Fruit fly (Drosophila melanogaster) whole organism, embryonic: ENCODE results near the gene CG31821.
A peak's percentile ranks its signal among the peaks of the same experiment; 100 is the strongest.

Experiments used
- Ada2b ChIP-seq: fragments of 200-800 bp; sonication (Bioruptor generic); IDR thresholded peaks from 2 replicates; pipeline ENCODE4 v1.3.6; 2022; ENCODE audit warnings: missing biosample characterization, missing genetic modification characterization
- Antp ChIP-seq: fragments of 200-800 bp; sonication (Bioruptor generic); optimal IDR thresholded peaks from 3 replicates; lab custom pipeline; 2016; ENCODE audit warnings: missing biosample characterization, missing genetic modification characterization
- Atf6 ChIP-seq: fragments of 200-800 bp; sonication (Bioruptor generic); IDR thresholded peaks from 2 replicates; pipeline ENCODE4 v1.3.6; 2022; ENCODE audit warnings: missing biosample characterization, missing genetic modification characterization
- CG10147 ChIP-seq: fragments of 200-800 bp; sonication (Bioruptor generic); optimal IDR thresholded peaks from 2 replicates; lab custom pipeline; 2019; ENCODE audit warnings: missing biosample characterization, mild to moderate bottlenecking, missing genetic modification characterization, moderate library complexity
- CG1024 ChIP-seq: fragments of 200-800 bp; sonication (Bioruptor generic); IDR thresholded peaks from 2 replicates; pipeline ENCODE4 v1.3.6; 2022; ENCODE audit warnings: missing biosample characterization, missing genetic modification characterization
- CG10321 ChIP-seq: fragments of 200-800 bp; sonication (Bioruptor generic); IDR thresholded peaks from 2 replicates; pipeline ENCODE4 v1.3.6; 2022; ENCODE audit warnings: missing biosample characterization, missing genetic modification characterization
- CG11085 ChIP-seq: fragments of 200-800 bp; sonication (Bioruptor generic); IDR thresholded peaks from 2 replicates; pipeline ENCODE4 v1.3.6; 2022; ENCODE audit warnings: missing biosample characterization, missing genetic modification characterization
- CG11456 ChIP-seq: fragments of 200-800 bp; sonication (Bioruptor generic); IDR thresholded peaks from 3 replicates; pipeline ENCODE4 v1.3.6; 2022; ENCODE audit warnings: missing biosample characterization, missing genetic modification characterization
- CG11696 ChIP-seq: fragments of 200-800 bp; sonication (Bioruptor generic); IDR thresholded peaks from 2 replicates; pipeline ENCODE4 v1.3.6; 2022; ENCODE audit warnings: missing biosample characterization, missing genetic modification characterization
- CG12071 ChIP-seq: fragments of 200-800 bp; sonication (Bioruptor generic); optimal IDR thresholded peaks from 3 replicates; lab custom pipeline; 2018; ENCODE audit warnings: missing biosample characterization, mild to moderate bottlenecking, missing genetic modification characterization
- CG12299 ChIP-seq: fragments of 200-800 bp; sonication (Bioruptor generic); optimal IDR thresholded peaks from 2 replicates; lab custom pipeline; 2018; ENCODE audit warnings: missing biosample characterization, mild to moderate bottlenecking, missing genetic modification characterization
- CG12769 ChIP-seq: fragments of 200-800 bp; sonication (Bioruptor generic); optimal IDR thresholded peaks from 2 replicates; lab custom pipeline; 2019; ENCODE audit warnings: missing biosample characterization, mild to moderate bottlenecking, missing genetic modification characterization, moderate library complexity
- CG14050 ChIP-seq: fragments of 200-800 bp; sonication (Bioruptor generic); IDR thresholded peaks from 3 replicates; pipeline ENCODE4 v1.3.6; 2022; ENCODE audit warnings: missing biosample characterization, missing genetic modification characterization
- CG14441 ChIP-seq: fragments of 200-800 bp; sonication (Bioruptor generic); IDR thresholded peaks from 2 replicates; pipeline ENCODE4 v1.3.6; 2022; ENCODE audit warnings: missing biosample characterization, missing genetic modification characterization
- CG1603 ChIP-seq: fragments of 200-800 bp; sonication (Bioruptor generic); optimal IDR thresholded peaks from 2 replicates; lab custom pipeline; 2019; ENCODE audit warnings: missing biosample characterization, mild to moderate bottlenecking, missing genetic modification characterization, moderate library complexity
- CG17802 ChIP-seq: fragments of 200-800 bp; sonication (Bioruptor generic); optimal IDR thresholded peaks from 2 replicates; lab custom pipeline; 2018; ENCODE audit warnings: missing biosample characterization, mild to moderate bottlenecking, missing genetic modification characterization, moderate library complexity
- CG1792 ChIP-seq: fragments of 200-800 bp; sonication (Bioruptor generic); optimal IDR thresholded peaks from 2 replicates; lab custom pipeline; 2016; ENCODE audit warnings: missing biosample characterization, missing genetic modification characterization
- CG2199 ChIP-seq: fragments of 200-800 bp; sonication (Bioruptor generic); IDR thresholded peaks from 3 replicates; pipeline ENCODE4 v1.3.6; 2022; ENCODE audit warnings: missing biosample characterization, missing genetic modification characterization
- CG6791 ChIP-seq: fragments of 200-800 bp; sonication (Bioruptor generic); IDR thresholded peaks from 3 replicates; pipeline ENCODE4 v1.3.6; 2022; ENCODE audit warnings: missing biosample characterization, missing genetic modification characterization; ENCODE audit not compliant: partially characterized antibody
- CG7357 ChIP-seq: fragments of 200-800 bp; sonication (Bioruptor generic); IDR thresholded peaks from 3 replicates; pipeline ENCODE4 v1.3.6; 2022; ENCODE audit warnings: missing biosample characterization, missing genetic modification characterization
- CG8290 ChIP-seq, 3 experiments: fragments of 200-800 bp; sonication (Bioruptor generic); optimal IDR thresholded peaks; 2 replicates each; lab custom pipeline; 2016 to 2019; ENCODE audit warnings: missing biosample characterization in 3 of 3, missing genetic modification characterization in 3 of 3, mild to moderate bottlenecking in 2 of 3, moderate library complexity in 1 of 3
- CG8765 ChIP-seq: fragments of 200-800 bp; sonication (Bioruptor generic); IDR thresholded peaks from 2 replicates; pipeline ENCODE4 v1.3.6; 2022; ENCODE audit warnings: missing biosample characterization, missing genetic modification characterization
- Camta ChIP-seq: fragments of 200-800 bp; sonication (Bioruptor generic); optimal IDR thresholded peaks from 2 replicates; lab custom pipeline; 2016; ENCODE audit warnings: missing biosample characterization, missing genetic modification characterization
- Drgx ChIP-seq: fragments of 200-800 bp; sonication (Bioruptor generic); IDR thresholded peaks from 2 replicates; pipeline ENCODE4 v1.3.6; 2022; ENCODE audit warnings: missing biosample characterization, missing genetic modification characterization
- Gug ChIP-seq: fragments of 200-800 bp; sonication (Bioruptor generic); IDR thresholded peaks from 4 replicates; pipeline ENCODE4 v1.3.6; 2022; ENCODE audit warnings: missing biosample characterization, missing genetic modification characterization
- H2.0 ChIP-seq: fragments of 200-800 bp; sonication (Bioruptor generic); IDR thresholded peaks from 2 replicates; pipeline ENCODE4 v1.3.6; 2022; ENCODE audit warnings: missing biosample characterization, missing genetic modification characterization
- HLH3B ChIP-seq: fragments of 200-800 bp; sonication (Bioruptor generic); IDR thresholded peaks from 2 replicates; pipeline ENCODE4 v1.3.6; 2022; ENCODE audit warnings: missing biosample characterization, missing genetic modification characterization
- HLH4C ChIP-seq: fragments of 200-800 bp; sonication (Bioruptor generic); IDR thresholded peaks from 3 replicates; pipeline ENCODE4 v1.3.6; 2022; ENCODE audit warnings: missing biosample characterization, missing genetic modification characterization; ENCODE audit not compliant: partially characterized antibody
- Hey ChIP-seq: fragments of 200-800 bp; sonication (Bioruptor generic); optimal IDR thresholded peaks from 3 replicates; lab custom pipeline; 2018; ENCODE audit warnings: missing biosample characterization, mild to moderate bottlenecking, missing genetic modification characterization
- Med ChIP-seq: fragments of 200-800 bp; sonication (Bioruptor generic); peaks from one replicate; lab custom pipeline; 2016; ENCODE audit warnings: missing biosample characterization, missing genetic modification characterization, mild to moderate bottlenecking, inconsistent platforms, moderate library complexity
- Poxn ChIP-seq: fragments of 200-800 bp; sonication (Bioruptor generic); IDR thresholded peaks from 2 replicates; pipeline ENCODE4 v1.3.6; 2022; ENCODE audit warnings: missing biosample characterization, missing genetic modification characterization
- Rfx ChIP-seq: fragments of 200-800 bp; sonication (Bioruptor generic); IDR thresholded peaks from 2 replicates; pipeline ENCODE4 v1.3.6; 2022; ENCODE audit warnings: missing biosample characterization, missing genetic modification characterization
- chinmo ChIP-seq: fragments of 200-800 bp; sonication (Bioruptor generic); IDR thresholded peaks from 4 replicates; pipeline ENCODE4 v1.3.6; 2022; ENCODE audit warnings: missing biosample characterization, missing genetic modification characterization; ENCODE audit not compliant: partially characterized antibody
- chm ChIP-seq: fragments of 200-800 bp; sonication (Bioruptor generic); IDR thresholded peaks from 2 replicates; pipeline ENCODE4 v1.3.6; 2022; ENCODE audit warnings: missing biosample characterization, missing genetic modification characterization
- ci ChIP-seq: fragments of 200-800 bp; sonication (Bioruptor generic); IDR thresholded peaks from 3 replicates; pipeline ENCODE4 v1.3.6; 2022; ENCODE audit warnings: missing biosample characterization, missing genetic modification characterization
- ewg ChIP-seq: fragments of 200-800 bp; sonication (Bioruptor generic); optimal IDR thresholded peaks from 3 replicates; lab custom pipeline; 2017; ENCODE audit warnings: mild to moderate bottlenecking, missing biosample characterization, missing genetic modification reagents, missing genetic modification characterization
- exex ChIP-seq: fragments of 200-800 bp; sonication (Bioruptor generic); optimal IDR thresholded peaks from 4 replicates; lab custom pipeline; 2018; ENCODE audit warnings: missing biosample characterization, mild to moderate bottlenecking, missing genetic modification characterization, moderate library complexity
- jigr1 ChIP-seq: fragments of 200-800 bp; sonication (Bioruptor generic); IDR thresholded peaks from 3 replicates; pipeline ENCODE4 v1.3.6; 2022; ENCODE audit warnings: missing biosample characterization, missing genetic modification characterization
- jumu ChIP-seq: fragments of 200-800 bp; sonication (Bioruptor generic); optimal IDR thresholded peaks from 3 replicates; lab custom pipeline; 2016; ENCODE audit warnings: missing biosample characterization, missing genetic modification characterization
- mirr ChIP-seq: fragments of 200-800 bp; sonication (Bioruptor generic); optimal IDR thresholded peaks from 3 replicates; lab custom pipeline; 2018; ENCODE audit warnings: missing biosample characterization, mild to moderate bottlenecking, missing genetic modification characterization
- oc ChIP-seq: fragments of 200-800 bp; sonication (Bioruptor generic); optimal IDR thresholded peaks from 2 replicates; lab custom pipeline; 2018; ENCODE audit warnings: missing biosample characterization, mild to moderate bottlenecking, missing genetic modification characterization, moderate library complexity
- prd ChIP-seq, 3 experiments: fragments of >200 bp in 2 of 3; fragments of 200-800 bp in 1 of 3; sonication (Bioruptor generic) in 1 of 3; optimal IDR thresholded peaks in 2 of 3; IDR thresholded peaks in 1 of 3; 2 replicates in 2 of 3; 3 replicates in 1 of 3; pipeline versions ENCODE4 v1.3.6 to Lab custom; 2017 to 2022; ENCODE audit warnings: missing biosample characterization in 1 of 3, missing genetic modification characterization in 1 of 3
- pros ChIP-seq: fragments of 200-800 bp; sonication (Bioruptor generic); optimal IDR thresholded peaks from 3 replicates; lab custom pipeline; 2019; ENCODE audit warnings: missing biosample characterization, mild to moderate bottlenecking, missing genetic modification characterization, moderate library complexity
- row ChIP-seq: fragments of 200-800 bp; sonication (Bioruptor generic); IDR thresholded peaks from 3 replicates; pipeline ENCODE4 v1.3.6; 2022; ENCODE audit warnings: missing biosample characterization, missing genetic modification characterization
- sisA ChIP-seq: fragments of 200-800 bp; sonication (Bioruptor generic); IDR thresholded peaks from 2 replicates; pipeline ENCODE4 v1.3.6; 2022; ENCODE audit warnings: missing biosample characterization, missing genetic modification characterization
- sr ChIP-seq: fragments of 200-800 bp; sonication (Bioruptor generic); IDR thresholded peaks from 3 replicates; pipeline ENCODE4 v1.3.6; 2022; ENCODE audit warnings: missing biosample characterization, missing genetic modification characterization
- stc ChIP-seq: fragments of 200-800 bp; sonication (Bioruptor generic); IDR thresholded peaks from 2 replicates; pipeline ENCODE4 v1.3.6; 2022; ENCODE audit warnings: missing biosample characterization, missing genetic modification characterization
- wek ChIP-seq: fragments of 200-800 bp; sonication (Bioruptor generic); optimal IDR thresholded peaks from 3 replicates; lab custom pipeline; 2018; ENCODE audit warnings: missing biosample characterization, mild to moderate bottlenecking, missing genetic modification characterization, moderate library complexity

Gene CG31821

dm6 chr2L:15908086-15908485 lies 5.9 kb upstream of the CG31821 start:
- 0 out of 2 replicates have a peak, but pooled peaks have one; percentile 12 for TF ChIP-seq sisA (GFP tag; lab: Robert Waterston, UW)
- TF ChIP-seq Hey (tag; lab: Kevin White, UChicago), result peak; percentile 14
- no peak for TF ChIP-seq jumu (GFP tag; lab: Kevin White, UChicago)
- peak; percentile 23 for TF ChIP-seq CG12071 (GFP tag; lab: Kevin White, UChicago)
- TF ChIP-seq CG14441 (GFP tag; lab: Robert Waterston, UW), result peak; percentile 49; the same call in 1 of the 2 replicates
- TF ChIP-seq mirr, result peak; percentile 57
- TF ChIP-seq CG8765, result 0 out of 2 replicates have a peak, but pooled peaks have one; percentile 13
- 0 out of 2 replicates have a peak, but pooled peaks have one; percentile 3 for TF ChIP-seq CG1024 (GFP tag; lab: Robert Waterston, UW)
- TF ChIP-seq CG12299 (tag; lab: Kevin White, UChicago), result no peak
- peak; percentile 17; the same call in 1 of the 3 replicates for TF ChIP-seq CG14050 (GFP tag; lab: Robert Waterston, UW)
- 0 out of 2 replicates have a peak, but pooled peaks have one; percentile 32 for TF ChIP-seq H2.0 (GFP tag; lab: Robert Waterston, UW)
- peak; percentile 34; the same call in 1 of the 2 replicates for TF ChIP-seq Atf6
- no peak; the same call in 1 of the 2 replicates for TF ChIP-seq Poxn
- TF ChIP-seq CG6791 (GFP tag; lab: Robert Waterston, UW), result 0 out of 3 replicates have a peak, but pooled peaks have one; percentile 25
- TF ChIP-seq sr (GFP tag; lab: Robert Waterston, UW), result no peak
- peak; percentile 21 for TF ChIP-seq exex (tag; lab: Kevin White, UChicago)
- TF ChIP-seq CG11696 (GFP tag; lab: Robert Waterston, UW), result 0 out of 2 replicates have a peak, but pooled peaks have one; percentile 4
- TF ChIP-seq Gug (GFP tag; lab: Robert Waterston, UW), result peak; percentile 35; the same call in 1 of the 4 replicates
- peak; percentile 42 for TF ChIP-seq CG17802 (tag; lab: Kevin White, UChicago)
- peak; percentile 30; the same call in 1 of the 3 replicates for TF ChIP-seq CG7357 (GFP tag; lab: Robert Waterston, UW)
- TF ChIP-seq HLH4C (GFP tag; lab: Robert Waterston, UW), result no peak
- TF ChIP-seq ci, result 0 out of 3 replicates have a peak, but pooled peaks have one; percentile 41
- TF ChIP-seq pros, result no peak
- TF ChIP-seq Rfx, result 0 out of 2 replicates have a peak, but pooled peaks have one; percentile 25
- 0 out of 3 replicates have a peak, but pooled peaks have one; percentile 36 for TF ChIP-seq jigr1 (GFP tag; lab: Robert Waterston, UW)
- TF ChIP-seq CG1603 (tag; lab: Kevin White, UChicago), result peak; percentile 30
- TF ChIP-seq prd (optimal IDR thresholded peaks at IDR 0.05; lab: Kevin White, UChicago), result no peak
- peak; percentile 7; the same call in 1 of the 3 replicates for TF ChIP-seq prd (GFP tag; IDR thresholded peaks at IDR 0.05; lab: Robert Waterston, UW)
- peak; percentile 16; the same call in 1 of the 2 replicates for TF ChIP-seq stc (GFP tag; lab: Robert Waterston, UW)
- TF ChIP-seq CG10147 (GFP tag; lab: Kevin White, UChicago), result no peak
- TF ChIP-seq ewg, result no peak
- no peak for TF ChIP-seq CG1792
- TF ChIP-seq wek (GFP tag; lab: Kevin White, UChicago), result peak; percentile 14
- TF ChIP-seq CG11085, result 0 out of 2 replicates have a peak, but pooled peaks have one; percentile 15
- TF ChIP-seq CG2199 (GFP tag; lab: Robert Waterston, UW), result 0 out of 3 replicates have a peak, but pooled peaks have one; percentile 60
- TF ChIP-seq Ada2b, result 0 out of 2 replicates have a peak, but pooled peaks have one; percentile 25
- TF ChIP-seq row (GFP tag; lab: Robert Waterston, UW), result peak; percentile 58; the same call in 2 of the 3 replicates
- TF ChIP-seq Med (GFP tag; lab: Kevin White, UChicago), result peak; percentile 76
- peak; percentile 27; the same call in 1 of the 2 replicates for TF ChIP-seq chm (GFP tag; lab: Robert Waterston, UW)
- TF ChIP-seq CG11456 (GFP tag; lab: Robert Waterston, UW), result 0 out of 3 replicates have a peak, but pooled peaks have one; percentile 61
- peak; percentile 6 for TF ChIP-seq Camta
- no peak for TF ChIP-seq CG8290 (GFP tag; optimal IDR thresholded peaks at IDR 0.05; lab: Kevin White, UChicago)
- peak in 1 of 2 experiments; percentile 47 for TF ChIP-seq CG8290 (tag; optimal IDR thresholded peaks at IDR 0.05; lab: Kevin White, UChicago)
- 0 out of 4 replicates have a peak, but pooled peaks have one; percentile 35 for TF ChIP-seq chinmo (GFP tag; lab: Robert Waterston, UW)
- 0 out of 2 replicates have a peak, but pooled peaks have one; percentile 26 for TF ChIP-seq HLH3B (GFP tag; lab: Robert Waterston, UW)
- peak; percentile 12 for TF ChIP-seq Antp (GFP tag; lab: Kevin White, UChicago)
- TF ChIP-seq Drgx (GFP tag; lab: Robert Waterston, UW), result no peak
- peak; percentile 67 for TF ChIP-seq CG12769
- peak; percentile 42 for TF ChIP-seq oc (tag; lab: Kevin White, UChicago)
- 0 out of 2 replicates have a peak, but pooled peaks have one; percentile 7 for TF ChIP-seq CG10321 (GFP tag; lab: Robert Waterston, UW)
